Worm (Caenorhabditis elegans): ENCODE results near the gene unc-79.
A peak's percentile ranks its signal among the peaks of the same experiment; 100 is the strongest.

unc-79 gene

DNA sequence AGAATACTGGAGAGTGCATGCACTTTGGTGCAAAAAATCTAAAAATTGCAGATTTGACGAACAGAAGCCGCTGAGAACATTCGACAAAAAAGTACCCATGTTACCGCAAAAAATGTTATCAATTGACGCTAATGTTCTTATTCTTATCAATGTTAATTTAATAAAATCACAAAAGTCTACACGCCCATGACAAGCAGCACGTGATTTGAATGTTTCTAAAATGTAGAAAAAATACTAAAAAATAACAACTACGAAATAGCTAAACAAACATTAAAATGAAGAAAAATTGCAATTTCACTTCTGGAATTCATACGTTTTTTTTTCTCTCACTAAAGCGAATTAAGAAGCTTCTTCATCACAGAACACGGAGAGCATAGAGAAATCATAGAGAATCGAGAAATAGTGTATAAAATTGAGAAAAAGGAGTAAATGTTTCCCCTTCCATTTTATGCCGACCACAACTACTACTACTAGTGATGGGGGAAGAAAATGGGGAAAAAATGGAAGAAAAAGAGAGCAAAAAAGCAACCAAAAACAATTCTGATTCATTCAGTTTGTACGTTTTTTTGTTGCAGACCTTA is 22.0 kb downstream of the unc-79 start:
- TF ChIP-seq lsy-2 (tag; optimal IDR thresholded peaks at IDR 0.05) (peak in 1 of 2 experiments; percentile 57), crh-2 (tag; optimal IDR thresholded peaks at IDR 0.05) (peak; percentile 23), mab-5 (tag; optimal IDR thresholded peaks at IDR 0.05) (no peak), nhr-10 (tag; optimal IDR thresholded peaks at IDR 0.05) (no peak), gmeb-1 (tag; optimal IDR thresholded peaks at IDR 0.05) (peak; percentile 12), fos-1 (tag; optimal IDR thresholded peaks at IDR 0.05) (peak; percentile 15), C34F6.9 (tag; optimal IDR thresholded peaks at IDR 0.05) (peak; percentile 80), unc-55 (GFP tag; optimal IDR thresholded peaks at IDR 0.05) (peak; percentile 90)

ce11 chrIII:4090773-4091172 is 24.3 kb downstream of the unc-79 start, which contains the start of gene C03C10.2:
Gene C03C10.2, plus strand, starts transcription at chrIII:4091073.
- TF ChIP-seq ceh-82 (tag; optimal IDR thresholded peaks at IDR 0.05) (no peak), nhr-6 (tag; optimal IDR thresholded peaks at IDR 0.05) (no peak), unc-62 (GFP tag; optimal IDR thresholded peaks at IDR 0.05) (no peak), unc-39 (tag; optimal IDR thresholded peaks at IDR 0.05) (no peak), alr-1 (tag; optimal IDR thresholded peaks at IDR 0.05) (no peak), mab-5 (tag; optimal IDR thresholded peaks at IDR 0.05) (no peak)

ce11 chrIII:4092020-4092419 is 25.6 kb downstream of the unc-79 start, which contains the start of gene C03C10.5:
Gene C03C10.5, minus strand, starts transcription at chrIII:4092120.
- TF ChIP-seq zag-1 (tag; optimal IDR thresholded peaks at IDR 0.05), result no peak
- no peak for TF ChIP-seq sem-4 (tag; optimal IDR thresholded peaks at IDR 0.05)
- no peak for TF ChIP-seq nhr-6 (tag; optimal IDR thresholded peaks at IDR 0.05)
- no peak for TF ChIP-seq ZK546.5 (tag; optimal IDR thresholded peaks at IDR 0.05)
- no peak for TF ChIP-seq nhr-11 (tag; optimal IDR thresholded peaks at IDR 0.05)
- TF ChIP-seq elt-3 (tag; optimal IDR thresholded peaks at IDR 0.05), result no peak
- TF ChIP-seq peb-1 (tag; optimal IDR thresholded peaks at IDR 0.05), result no peak
- TF ChIP-seq lsy-2 (tag; optimal IDR thresholded peaks at IDR 0.05), result no peak
- no peak for TF ChIP-seq mab-5 (tag; optimal IDR thresholded peaks at IDR 0.05)
- TF ChIP-seq egl-27 (tag; optimal IDR thresholded peaks at IDR 0.05), result no peak
- no peak for TF ChIP-seq skn-1 (tag; optimal IDR thresholded peaks at IDR 0.05)
- no peak for TF ChIP-seq blmp-1 (tag; optimal IDR thresholded peaks at IDR 0.05; ENCODE audit: insufficient read depth)
- no peak for TF ChIP-seq dmd-4 (tag; optimal IDR thresholded peaks at IDR 0.05)
- no peak for TF ChIP-seq nhr-129 (tag; optimal IDR thresholded peaks at IDR 0.05)
- TF ChIP-seq mbf-1 (tag; optimal IDR thresholded peaks at IDR 0.05), result no peak
- TF ChIP-seq unc-62 (GFP tag; optimal IDR thresholded peaks at IDR 0.05), result no peak

ce11 chrIII:4092962-4093361 is 26.5 kb downstream of the unc-79 start:
- no peak for TF ChIP-seq elt-1 (tag; optimal IDR thresholded peaks at IDR 0.05)
- no peak for TF ChIP-seq Y55F3AM.14 (GFP tag; optimal IDR thresholded peaks at IDR 0.05)
- TF ChIP-seq peb-1 (tag; optimal IDR thresholded peaks at IDR 0.05), result no peak
- no peak for TF ChIP-seq R02D3.7 (tag; optimal IDR thresholded peaks at IDR 0.05)
- no peak for TF ChIP-seq alr-1 (tag; optimal IDR thresholded peaks at IDR 0.05)
- TF ChIP-seq lin-13 (GFP tag; optimal IDR thresholded peaks at IDR 0.05), result no peak
- no peak for TF ChIP-seq lsy-2 (tag; optimal IDR thresholded peaks at IDR 0.05)
- TF ChIP-seq gmeb-1 (tag; optimal IDR thresholded peaks at IDR 0.05), result no peak
- no peak for TF ChIP-seq skn-1 (tag; optimal IDR thresholded peaks at IDR 0.05)
- TF ChIP-seq F13H6.1 (tag; optimal IDR thresholded peaks at IDR 0.05), result no peak

DNA sequence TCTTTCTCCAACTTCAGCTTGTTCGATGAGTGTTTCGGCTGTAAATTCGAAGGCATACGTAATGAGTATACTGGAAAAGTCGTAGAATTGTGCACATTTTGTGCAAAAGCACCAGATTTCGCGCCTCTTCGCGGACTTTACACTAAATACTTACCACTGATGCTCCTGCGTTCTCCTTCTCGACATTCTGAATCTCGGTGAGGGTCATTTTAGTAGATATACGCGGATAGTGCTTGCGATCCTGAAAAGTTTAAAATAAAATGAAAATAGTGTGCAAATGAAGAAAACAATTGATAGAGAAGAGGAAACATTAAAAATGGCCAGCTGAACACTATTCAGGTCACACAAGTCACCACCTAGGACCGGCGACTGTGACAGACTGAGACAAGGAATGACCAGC is 28.2 kb downstream of the unc-79 start, which contains the start of gene rnr-2:
TSS of gene rnr-2 (minus strand) at position 241 of the 400 bp plus-strand sequence.
- TF ChIP-seq unc-55 (GFP tag; optimal IDR thresholded peaks at IDR 0.05), result peak; percentile 7
- no peak for TF ChIP-seq nhr-25 (tag; optimal IDR thresholded peaks at IDR 0.05)
- peak in 1 of 2 experiments; percentile 4 for TF ChIP-seq lsy-2 (tag; optimal IDR thresholded peaks at IDR 0.05)
- peak; percentile 33 for TF ChIP-seq nhr-129 (tag; optimal IDR thresholded peaks at IDR 0.05)
- TF ChIP-seq lin-11 (tag; optimal IDR thresholded peaks at IDR 0.05), result no peak
